Fruit fly (Drosophila melanogaster): ENCODE data around the gene CG11668.
A peak's percentile ranks its signal among the peaks of the same experiment; 100 is the strongest.

Gene CG11668

DNA sequence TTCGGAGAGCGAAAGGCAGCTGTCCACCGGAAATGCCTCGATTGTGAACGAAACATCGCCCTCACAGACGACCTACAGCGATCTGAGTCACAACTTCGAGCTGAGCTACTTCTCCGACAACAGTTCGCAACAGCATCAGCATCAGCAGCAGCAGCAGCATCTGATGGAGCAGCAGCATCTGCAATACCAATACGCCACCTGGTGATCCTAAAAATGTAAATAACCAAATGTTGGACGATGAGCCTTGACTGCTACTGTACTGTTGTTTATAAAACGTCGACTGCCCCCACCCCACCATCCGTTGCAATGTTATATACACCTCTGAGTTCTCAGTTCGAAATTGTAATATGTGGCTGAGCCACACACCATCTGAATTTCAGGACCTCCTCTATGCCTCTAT lies 39.1 kb downstream of the CG11668 start:
- no peak for TF ChIP-seq CG17801 (GFP tag; optimal IDR thresholded peaks at IDR 0.05; ENCODE audit: partially characterized antibody)

DNA sequence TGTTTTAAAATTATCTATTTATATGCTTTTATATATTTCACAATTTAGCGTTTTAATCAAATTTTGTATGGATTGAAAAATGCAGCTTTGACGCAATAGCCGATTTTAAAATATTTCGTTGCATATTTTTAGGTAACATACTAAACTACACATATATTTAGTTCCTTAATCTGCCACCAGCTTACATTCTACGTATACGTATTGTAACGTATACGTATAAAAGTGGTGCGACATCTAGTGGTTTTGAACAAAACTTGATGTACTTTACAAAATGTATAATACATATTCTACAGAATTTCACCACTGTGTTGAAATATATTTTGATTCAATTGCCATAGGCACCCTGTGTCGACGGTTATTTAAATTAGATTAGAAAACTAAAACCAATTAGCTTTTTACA lies 40.1 kb downstream of the CG11668 start:
- TF ChIP-seq CG17801 (GFP tag; optimal IDR thresholded peaks at IDR 0.05; ENCODE audit: partially characterized antibody) = peak; percentile 0

DNA sequence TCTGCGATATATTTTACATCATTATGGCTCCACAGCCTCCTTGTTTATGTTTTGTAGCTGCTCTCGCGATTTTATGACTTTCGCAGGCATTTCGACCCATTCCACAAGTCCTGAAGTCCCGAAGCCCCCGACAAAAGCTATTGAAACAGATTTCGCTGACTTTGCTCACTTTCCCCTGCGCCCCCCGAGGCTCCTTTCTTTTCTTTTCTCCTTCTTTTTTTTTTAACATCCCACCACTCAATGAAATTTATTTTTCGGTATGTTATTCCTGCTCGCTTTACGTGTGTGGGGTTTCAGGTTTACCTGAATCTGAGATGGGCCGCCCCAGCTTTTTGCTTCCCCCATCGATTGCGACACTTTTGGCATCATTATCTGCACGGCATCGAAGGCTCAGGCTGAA lies 44.2 kb downstream of the CG11668 start:
- TF ChIP-seq CG17801 (GFP tag; optimal IDR thresholded peaks at IDR 0.05; ENCODE audit: partially characterized antibody) = no peak

DNA sequence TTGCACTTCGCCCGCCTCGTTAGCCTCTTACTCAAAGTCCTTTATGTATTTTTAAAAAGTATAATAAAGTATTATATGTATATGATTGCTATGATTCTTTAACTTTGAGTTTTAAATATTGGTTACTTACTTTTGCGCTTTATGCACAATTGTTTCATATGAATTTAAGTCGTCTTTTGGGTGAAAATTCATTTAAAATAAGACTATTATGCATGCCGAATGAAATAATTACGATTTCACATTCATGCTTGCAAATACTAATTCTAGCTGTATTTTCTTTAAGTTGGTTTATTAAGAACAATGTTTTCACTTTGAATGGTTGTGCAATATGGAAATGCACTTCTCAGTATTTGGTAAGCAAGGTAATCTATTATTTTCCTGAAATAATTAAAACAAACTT lies 47.7 kb downstream of the CG11668 start, which contains the start of gene CG43063:
CG43063 (plus strand) TSS at position 301 of the 400 bp plus-strand sequence.
- no peak for TF ChIP-seq CG17801 (GFP tag; optimal IDR thresholded peaks at IDR 0.05; ENCODE audit: partially characterized antibody)

DNA sequence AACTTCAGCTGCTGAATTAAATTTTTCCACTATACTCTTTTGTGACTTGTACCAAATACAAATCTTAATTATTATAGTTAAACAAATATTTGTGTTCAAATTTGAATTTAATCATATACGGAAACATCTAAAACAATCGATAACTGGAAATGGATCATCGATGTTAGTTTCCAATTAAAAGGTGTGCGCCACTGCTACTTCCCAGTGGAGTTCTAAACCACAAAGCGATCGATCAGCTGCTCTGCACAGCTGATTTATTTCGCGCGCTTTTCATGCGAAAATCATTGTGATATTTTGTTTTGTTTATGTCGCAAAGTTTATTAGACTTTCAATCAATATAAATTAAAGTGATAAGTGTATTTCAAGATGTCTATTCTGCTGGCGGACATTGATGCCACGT lies 50.2 kb downstream of the CG11668 start, which contains the start of gene timeout:
timeout (plus strand) TSS at position 257 of the 400 bp plus-strand sequence.
- TF ChIP-seq CG17801 (GFP tag; optimal IDR thresholded peaks at IDR 0.05; ENCODE audit: partially characterized antibody) = no peak

DNA sequence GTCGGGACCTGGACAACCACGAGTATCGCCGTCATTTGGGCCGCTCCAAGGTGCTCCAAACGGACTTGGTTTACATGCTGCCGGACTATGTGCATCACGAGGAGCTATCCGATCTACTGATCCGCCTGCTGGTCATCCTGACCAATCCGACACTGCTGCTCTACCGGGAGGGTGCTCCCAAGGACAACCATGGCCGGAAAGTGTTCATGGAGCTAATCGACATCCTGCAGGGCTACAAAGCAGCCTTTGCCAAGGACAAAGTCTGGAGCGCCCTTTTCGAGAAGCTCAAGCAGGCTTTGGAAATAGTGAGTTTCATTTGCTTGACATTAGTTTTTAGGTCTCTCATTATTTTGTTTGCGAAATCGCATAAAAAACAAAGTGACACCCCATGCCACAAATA lies 50.8 kb downstream of the CG11668 start, which contains the start of gene CG34308:
CG34308 (plus strand) TSS at position 301 of the 400 bp plus-strand sequence.
- no peak for TF ChIP-seq CG17801 (GFP tag; optimal IDR thresholded peaks at IDR 0.05; ENCODE audit: partially characterized antibody)

All from ovary, adult (tissue).